Worm (Caenorhabditis elegans) whole organism, L1 larva: ENCODE measurements around the gene nhr-70.

Experiments used
- Y116A8C.19 ChIP-seq: sonication (generic microtip); optimal IDR thresholded peaks from 2 replicates; lab custom pipeline; 2016; ENCODE audit warnings: missing compliant biosample characterization, missing genetic modification characterization, borderline replicate concordance
- ceh-88 ChIP-seq: fragments of 200-800 bp; sonication (Bioruptor generic); IDR thresholded peaks from 2 replicates; pipeline ENCODE4 v1.3.6; 2022; ENCODE audit warnings: missing genetic modification characterization, missing compliant biosample characterization
- ces-1 ChIP-seq: fragments of 150-350 bp; optimal IDR thresholded peaks from 2 replicates; lab custom pipeline; 2014; ENCODE audit warnings: missing biosample characterization, missing genetic modification reagents, missing genetic modification characterization
- dpl-1 ChIP-seq, 3 experiments: fragments of 150-350 bp in 2 of 3; sonication (generic microtip) in 1 of 3; optimal IDR thresholded peaks; 2 replicates each; lab custom pipeline; 2014 to 2017; ENCODE audit warnings: missing biosample characterization in 3 of 3, missing genetic modification characterization in 3 of 3, missing genetic modification reagents in 3 of 3
- dsc-1 ChIP-seq: sonication (generic microtip); optimal IDR thresholded peaks from 2 replicates; lab custom pipeline; 2016; ENCODE audit warnings: mild to moderate bottlenecking, missing genetic modification characterization, missing compliant biosample characterization
- efl-1 ChIP-seq, 4 experiments: fragments of 150-350 bp; optimal IDR thresholded peaks in 3 of 4; peaks in 1 of 4; 1 replicate in 1 of 4; 2 replicates in 3 of 4; lab custom pipeline; 2014; ENCODE audit warnings: missing biosample characterization in 2 of 4, missing genetic modification characterization in 2 of 4, missing genetic modification reagents in 2 of 4
- efl-3 ChIP-seq: fragments of 200-800 bp; sonication (Bioruptor generic); optimal IDR thresholded peaks from 2 replicates; lab custom pipeline; 2018; ENCODE audit warnings: mild to moderate bottlenecking, missing genetic modification characterization, missing compliant biosample characterization
- elt-3 ChIP-seq, 6 experiments: fragments of 150-350 bp in 1 of 6; sonication (generic microtip); optimal IDR thresholded peaks; 2 replicates each; lab custom pipeline; 2017 to 2018; ENCODE audit warnings: missing biosample characterization in 6 of 6, missing genetic modification characterization in 6 of 6, inconsistent platforms in 1 of 6
- fos-1 ChIP-seq: fragments of 150-350 bp; optimal IDR thresholded peaks from 2 replicates; lab custom pipeline; 2014; ENCODE audit warnings: missing biosample characterization, missing genetic modification characterization
- hlh-17 ChIP-seq: fragments of 200-800 bp; sonication (Bioruptor generic); optimal IDR thresholded peaks from 2 replicates; lab custom pipeline; 2018; ENCODE audit warnings: missing genetic modification characterization, mild to moderate bottlenecking, missing compliant biosample characterization, moderate library complexity, borderline replicate concordance
- hlh-4 ChIP-seq: sonication (generic microtip); optimal IDR thresholded peaks from 2 replicates; lab custom pipeline; 2016; ENCODE audit warnings: mild to moderate bottlenecking, missing genetic modification characterization, missing compliant biosample characterization
- irx-1 ChIP-seq: sonication (generic microtip); optimal IDR thresholded peaks from 2 replicates; lab custom pipeline; 2016; ENCODE audit warnings: missing genetic modification characterization, missing compliant biosample characterization
- isw-1 ChIP-seq: fragments of 200-800 bp; sonication (Bioruptor generic); IDR thresholded peaks from 2 replicates; pipeline ENCODE4 v1.3.6; 2022; ENCODE audit warnings: missing genetic modification characterization, missing compliant biosample characterization
- jun-1 ChIP-seq: fragments of 150-350 bp; optimal IDR thresholded peaks from 2 replicates; lab custom pipeline; 2014; ENCODE audit warnings: missing biosample characterization, missing genetic modification reagents, missing genetic modification characterization
- lin-13 ChIP-seq: fragments of 150-350 bp; optimal IDR thresholded peaks from 2 replicates; lab custom pipeline; 2014; ENCODE audit warnings: missing biosample characterization, missing genetic modification reagents, missing genetic modification characterization
- lin-14 ChIP-seq: fragments of 200-800 bp; sonication (Bioruptor generic); optimal IDR thresholded peaks from 2 replicates; lab custom pipeline; 2018; ENCODE audit warnings: mild to moderate bottlenecking, missing genetic modification characterization, moderate library complexity, missing compliant biosample characterization
- lin-15B ChIP-seq: fragments of 150-350 bp; sonication (generic microtip); optimal IDR thresholded peaks from 3 replicates; lab custom pipeline; 2014; ENCODE audit warnings: missing biosample characterization, missing genetic modification characterization
- lin-39 ChIP-seq: fragments of 150-350 bp; optimal IDR thresholded peaks from 2 replicates; lab custom pipeline; 2014; ENCODE audit warnings: missing biosample characterization, missing genetic modification reagents, missing genetic modification characterization
- lir-3 ChIP-seq: sonication (generic microtip); optimal IDR thresholded peaks from 2 replicates; lab custom pipeline; 2016; ENCODE audit warnings: mild to moderate bottlenecking, missing genetic modification characterization, moderate library complexity, missing compliant biosample characterization; ENCODE audit not compliant: poor library complexity
- lsy-2 ChIP-seq, 2 experiments: fragments of 150-350 bp; optimal IDR thresholded peaks; 2 replicates each; lab custom pipeline; 2014; ENCODE audit warnings: missing biosample characterization in 2 of 2, missing genetic modification characterization in 2 of 2
- nhr-71 ChIP-seq: sonication (generic microtip); optimal IDR thresholded peaks from 2 replicates; lab custom pipeline; 2016; ENCODE audit warnings: mild to moderate bottlenecking, missing genetic modification characterization, moderate library complexity, missing compliant biosample characterization
- nhr-85 ChIP-seq: sonication (generic microtip); peaks from one replicate; lab custom pipeline; 2016; ENCODE audit warnings: missing genetic modification characterization, inconsistent platforms, missing compliant biosample characterization
- nhr-90 ChIP-seq: sonication (generic microtip); optimal IDR thresholded peaks from 2 replicates; lab custom pipeline; 2016; ENCODE audit warnings: mild to moderate bottlenecking, missing genetic modification characterization, missing compliant biosample characterization; ENCODE audit not compliant: poor library complexity
- pag-3 ChIP-seq: sonication (generic microtip); optimal IDR thresholded peaks from 2 replicates; lab custom pipeline; 2017; ENCODE audit warnings: missing genetic modification characterization, mild to moderate bottlenecking, missing compliant biosample characterization, antibody characterized with exemption, borderline replicate concordance; ENCODE audit not compliant: insufficient read depth
- pqm-1 ChIP-seq: sonication (generic microtip); optimal IDR thresholded peaks from 3 replicates; lab custom pipeline; 2017; ENCODE audit warnings: missing biosample characterization, missing genetic modification characterization
- rnt-1 ChIP-seq: sonication (generic microtip); optimal IDR thresholded peaks from 2 replicates; lab custom pipeline; 2016; ENCODE audit warnings: mild to moderate bottlenecking, missing genetic modification characterization, moderate library complexity, missing compliant biosample characterization
- snpc-4 ChIP-seq: fragments of 150-350 bp; optimal IDR thresholded peaks from 2 replicates; lab custom pipeline; 2014; ENCODE audit warnings: missing biosample characterization, missing genetic modification characterization
- sptf-1 ChIP-seq: fragments of 150-350 bp; optimal IDR thresholded peaks from 2 replicates; lab custom pipeline; 2014; ENCODE audit warnings: missing biosample characterization, missing genetic modification characterization
- tbx-2 ChIP-seq: sonication (generic microtip); optimal IDR thresholded peaks from 2 replicates; lab custom pipeline; 2016; ENCODE audit warnings: missing genetic modification characterization, missing compliant biosample characterization
- tlp-1 ChIP-seq: fragments of 150-350 bp; optimal IDR thresholded peaks from 2 replicates; lab custom pipeline; 2014; ENCODE audit warnings: missing biosample characterization, missing genetic modification characterization
- unc-130 ChIP-seq: fragments of 150-350 bp; optimal IDR thresholded peaks from 2 replicates; lab custom pipeline; 2017; ENCODE audit warnings: missing biosample characterization, missing genetic modification characterization, inconsistent platforms
- unc-30 ChIP-seq: sonication (generic microtip); optimal IDR thresholded peaks from 2 replicates; lab custom pipeline; 2017; ENCODE audit warnings: missing biosample characterization, missing genetic modification characterization
- unc-62 ChIP-seq: fragments of 150-350 bp; optimal IDR thresholded peaks from 2 replicates; lab custom pipeline; 2014; ENCODE audit warnings: missing biosample characterization, missing genetic modification reagents, missing genetic modification characterization
- vab-15 ChIP-seq: sonication (generic microtip); optimal IDR thresholded peaks from 2 replicates; lab custom pipeline; 2017; ENCODE audit warnings: missing genotype, mild to moderate bottlenecking, missing genetic modification characterization, missing compliant biosample characterization
- xbp-1 ChIP-seq: sonication (generic microtip); optimal IDR thresholded peaks from 2 replicates; lab custom pipeline; 2016; ENCODE audit warnings: missing genetic modification characterization, missing compliant biosample characterization
- ztf-4 ChIP-seq: fragments of 150-350 bp; optimal IDR thresholded peaks from 2 replicates; lab custom pipeline; 2014; ENCODE audit warnings: missing biosample characterization, missing genetic modification characterization

The nhr-70 gene

ce11 chrV:18626764-18627163 is 10.4 kb downstream of the nhr-70 start, which contains the start of gene Y69H2.15:
Gene Y69H2.15, minus strand, starts transcription at chrV:18626864.
- no peak for TF ChIP-seq hlh-17 (GFP tag; lab: Kevin White, UChicago)
- TF ChIP-seq ces-1 (GFP tag; lab: Kevin White, UChicago), result no peak
- no peak for TF ChIP-seq isw-1 (GFP tag; lab: Robert Waterston, UW)
- TF ChIP-seq unc-62 (GFP tag; lab: Kevin White, UChicago), result no peak
- TF ChIP-seq elt-3 (tag; optimal IDR thresholded peaks at IDR 0.05; lab: Kevin White, UChicago), result no peak
- no peak for TF ChIP-seq lin-15B (tag; lab: Kevin White, UChicago)
- TF ChIP-seq irx-1 (tag; lab: Kevin White, UChicago), result no peak
- TF ChIP-seq efl-3 (GFP tag; lab: Kevin White, UChicago), result no peak
- TF ChIP-seq, all 84 proteins: peak for 0

- TF ChIP-seq tlp-1 (no peak), lir-3 (tag; lab: Kevin White, UChicago) (no peak), pqm-1 (tag; lab: Kevin White, UChicago) (no peak), efl-1 (optimal IDR thresholded peaks at IDR 0.05; lab: Kevin White, UChicago) (no peak), efl-1 (GFP tag; optimal IDR thresholded peaks at IDR 0.05 in 1 of 2; lab: Kevin White, UChicago) (peak in 1 of 2 experiments; percentile 69), ztf-4 (no peak), jun-1 (tag; lab: Kevin White, UChicago) (no peak), lsy-2 (tag; optimal IDR thresholded peaks at IDR 0.05; lab: Kevin White, UChicago) (peak in 1 of 2 experiments; percentile 13), unc-130 (tag; lab: Kevin White, UChicago) (peak; percentile 8), nhr-90 (tag; lab: Kevin White, UChicago) (no peak), dpl-1 (GFP tag; optimal IDR thresholded peaks at IDR 0.05; lab: Kevin White, UChicago) (no peak), tbx-2 (tag; lab: Kevin White, UChicago) (no peak), rnt-1 (tag; lab: Kevin White, UChicago) (peak; percentile 43), nhr-71 (tag; lab: Kevin White, UChicago) (no peak), pag-3 (peak; percentile 84), xbp-1 (tag; lab: Kevin White, UChicago) (no peak), lin-14 (GFP tag; lab: Kevin White, UChicago) (peak; percentile 47), snpc-4 (tag; lab: Kevin White, UChicago) (no peak), sptf-1 (tag; lab: Kevin White, UChicago) (no peak)
These were observed 11.1 kb downstream of the nhr-70 start for ce11 chrV:18627445-18627844.

- TF ChIP-seq vab-15 (tag; lab: Kevin White, UChicago) (no peak), unc-30 (no peak), dsc-1 (no peak), lin-39 (tag; lab: Kevin White, UChicago) (no peak), hlh-4 (tag; lab: Kevin White, UChicago) (no peak), fos-1 (tag; lab: Kevin White, UChicago) (no peak), nhr-85 (tag; lab: Kevin White, UChicago) (no peak), Y116A8C.19 (no peak), lin-14 (GFP tag; lab: Kevin White, UChicago) (no peak), lsy-2 (tag; optimal IDR thresholded peaks at IDR 0.05; lab: Kevin White, UChicago) (no peak), efl-1 (optimal IDR thresholded peaks at IDR 0.05; lab: Kevin White, UChicago) (no peak), efl-1 (GFP tag; optimal IDR thresholded peaks at IDR 0.05 in 1 of 2; lab: Kevin White, UChicago) (no peak), sptf-1 (tag; lab: Kevin White, UChicago) (no peak)
These were observed 12.5 kb downstream of the nhr-70 start for ce11 chrV:18628907-18629306.

ce11 chrV:18631966-18632531 is 15.7 kb downstream of the nhr-70 start:
- TF ChIP-seq ceh-88 (GFP tag; lab: Robert Waterston, UW) (no peak), lin-13 (GFP tag; lab: Kevin White, UChicago) (no peak)
